Worm (Caenorhabditis elegans) whole organism, L1 larva: Measurements from ENCODE around the gene T20D3.6.

Source experiments
- Y116A8C.19 ChIP-seq: sonication (generic microtip); optimal IDR thresholded peaks from 2 replicates; lab custom pipeline; 2016; ENCODE audit warnings: missing compliant biosample characterization, missing genetic modification characterization, borderline replicate concordance
- ama-1 ChIP-seq: fragments of 150-350 bp; optimal IDR thresholded peaks from 2 replicates; lab custom pipeline; 2014
- blmp-1 ChIP-seq: fragments of 150-350 bp; optimal IDR thresholded peaks from 2 replicates; lab custom pipeline; 2014; ENCODE audit warnings: missing biosample characterization, missing genetic modification characterization
- ceh-8 ChIP-seq: fragments of 200-800 bp; sonication (Bioruptor generic); optimal IDR thresholded peaks from 2 replicates; lab custom pipeline; 2018; ENCODE audit warnings: mild to moderate bottlenecking, missing genetic modification characterization, moderate library complexity, missing compliant biosample characterization
- ceh-82 ChIP-seq, 3 experiments: fragments of 150-350 bp in 1 of 3; sonication (generic microtip) in 2 of 3; optimal IDR thresholded peaks; 2 replicates each; lab custom pipeline; 2014 to 2017; ENCODE audit warnings: missing biosample characterization in 3 of 3, missing genetic modification characterization in 3 of 3
- dpl-1 ChIP-seq, 3 experiments: fragments of 150-350 bp in 2 of 3; sonication (generic microtip) in 1 of 3; optimal IDR thresholded peaks; 2 replicates each; lab custom pipeline; 2014 to 2017; ENCODE audit warnings: missing biosample characterization in 3 of 3, missing genetic modification characterization in 3 of 3, missing genetic modification reagents in 3 of 3
- efl-1 ChIP-seq, 4 experiments: fragments of 150-350 bp; optimal IDR thresholded peaks in 3 of 4; peaks in 1 of 4; 1 replicate in 1 of 4; 2 replicates in 3 of 4; lab custom pipeline; 2014; ENCODE audit warnings: missing biosample characterization in 2 of 4, missing genetic modification characterization in 2 of 4, missing genetic modification reagents in 2 of 4
- egl-13 ChIP-seq: sonication (generic microtip); optimal IDR thresholded peaks from 2 replicates; lab custom pipeline; 2016; ENCODE audit warnings: missing genotype, missing genetic modification reagents, missing genetic modification characterization, missing compliant biosample characterization
- fkh-10 ChIP-seq: sonication (generic microtip); optimal IDR thresholded peaks from 2 replicates; lab custom pipeline; 2017; ENCODE audit warnings: missing biosample characterization, missing genetic modification reagents, missing genetic modification characterization
- hlh-4 ChIP-seq: sonication (generic microtip); optimal IDR thresholded peaks from 2 replicates; lab custom pipeline; 2016; ENCODE audit warnings: mild to moderate bottlenecking, missing genetic modification characterization, missing compliant biosample characterization
- hpl-2 ChIP-seq: fragments of 150-350 bp; optimal IDR thresholded peaks from 2 replicates; lab custom pipeline; 2014; ENCODE audit warnings: missing biosample characterization, missing genetic modification reagents, missing genetic modification characterization
- lin-14 ChIP-seq: fragments of 200-800 bp; sonication (Bioruptor generic); optimal IDR thresholded peaks from 2 replicates; lab custom pipeline; 2018; ENCODE audit warnings: mild to moderate bottlenecking, missing genetic modification characterization, moderate library complexity, missing compliant biosample characterization
- lin-15B ChIP-seq: fragments of 150-350 bp; sonication (generic microtip); optimal IDR thresholded peaks from 3 replicates; lab custom pipeline; 2014; ENCODE audit warnings: missing biosample characterization, missing genetic modification characterization
- lin-35 ChIP-seq, 2 experiments: fragments of 150-350 bp; optimal IDR thresholded peaks; 2 replicates each; lab custom pipeline; 2014; ENCODE audit warnings: missing biosample characterization in 2 of 2, missing genetic modification characterization in 2 of 2, missing genetic modification reagents in 2 of 2
- lir-3 ChIP-seq: sonication (generic microtip); optimal IDR thresholded peaks from 2 replicates; lab custom pipeline; 2016; ENCODE audit warnings: mild to moderate bottlenecking, missing genetic modification characterization, moderate library complexity, missing compliant biosample characterization; ENCODE audit not compliant: poor library complexity
- lsy-2 ChIP-seq, 2 experiments: fragments of 150-350 bp; optimal IDR thresholded peaks; 2 replicates each; lab custom pipeline; 2014; ENCODE audit warnings: missing biosample characterization in 2 of 2, missing genetic modification characterization in 2 of 2
- mab-9 ChIP-seq: fragments of 200-800 bp; sonication (Bioruptor generic); IDR thresholded peaks from 2 replicates; pipeline ENCODE4 v1.3.6; 2022; ENCODE audit warnings: missing genetic modification reagents, missing genetic modification characterization, missing compliant biosample characterization
- mdl-1 ChIP-seq, 2 experiments: fragments of 150-350 bp; optimal IDR thresholded peaks; 2 replicates each; lab custom pipeline; 2014 to 2017; ENCODE audit warnings: missing biosample characterization in 2 of 2, missing genetic modification characterization in 2 of 2, inconsistent platforms in 1 of 2
- nhr-19 ChIP-seq: fragments of 200-800 bp; sonication (Bioruptor generic); conservative IDR thresholded peaks from 2 replicates; pipeline ENCODE4 v1.3.6; 2022; ENCODE audit warnings: missing genetic modification characterization, missing compliant biosample characterization
- nhr-20 ChIP-seq: sonication (generic microtip); optimal IDR thresholded peaks from 2 replicates; lab custom pipeline; 2016; ENCODE audit warnings: mild to moderate bottlenecking, missing genetic modification characterization, missing compliant biosample characterization
- nhr-237 ChIP-seq: fragments of 150-350 bp; optimal IDR thresholded peaks from 2 replicates; lab custom pipeline; 2014; ENCODE audit warnings: missing biosample characterization, missing genetic modification characterization
- nhr-28 ChIP-seq: fragments of 150-350 bp; optimal IDR thresholded peaks from 2 replicates; lab custom pipeline; 2014; ENCODE audit warnings: missing biosample characterization, missing genetic modification characterization
- nhr-47 ChIP-seq: sonication (generic microtip); optimal IDR thresholded peaks from 2 replicates; lab custom pipeline; 2016; ENCODE audit warnings: mild to moderate bottlenecking, missing genetic modification characterization, moderate library complexity, missing compliant biosample characterization
- nhr-71 ChIP-seq: sonication (generic microtip); optimal IDR thresholded peaks from 2 replicates; lab custom pipeline; 2016; ENCODE audit warnings: mild to moderate bottlenecking, missing genetic modification characterization, moderate library complexity, missing compliant biosample characterization
- nhr-77 ChIP-seq: fragments of 150-350 bp; optimal IDR thresholded peaks from 2 replicates; lab custom pipeline; 2014; ENCODE audit warnings: missing biosample characterization, missing genetic modification characterization
- nhr-84 ChIP-seq: sonication (generic microtip); optimal IDR thresholded peaks from 2 replicates; lab custom pipeline; 2017; ENCODE audit warnings: missing biosample characterization, missing genetic modification characterization
- nhr-85 ChIP-seq: sonication (generic microtip); peaks from one replicate; lab custom pipeline; 2016; ENCODE audit warnings: missing genetic modification characterization, inconsistent platforms, missing compliant biosample characterization
- nhr-90 ChIP-seq: sonication (generic microtip); optimal IDR thresholded peaks from 2 replicates; lab custom pipeline; 2016; ENCODE audit warnings: mild to moderate bottlenecking, missing genetic modification characterization, missing compliant biosample characterization; ENCODE audit not compliant: poor library complexity
- pag-3 ChIP-seq: sonication (generic microtip); optimal IDR thresholded peaks from 2 replicates; lab custom pipeline; 2017; ENCODE audit warnings: missing genetic modification characterization, mild to moderate bottlenecking, missing compliant biosample characterization, antibody characterized with exemption, borderline replicate concordance; ENCODE audit not compliant: insufficient read depth
- skn-1 ChIP-seq: fragments of 150-350 bp; optimal IDR thresholded peaks from 2 replicates; lab custom pipeline; 2014; ENCODE audit warnings: missing biosample characterization, missing genetic modification characterization
- snu-23 ChIP-seq: sonication (generic microtip); optimal IDR thresholded peaks from 2 replicates; lab custom pipeline; 2016; ENCODE audit warnings: missing genetic modification characterization, missing compliant biosample characterization
- sup-37 ChIP-seq: fragments of 200-800 bp; sonication (Bioruptor generic); optimal IDR thresholded peaks from 2 replicates; lab custom pipeline; 2018; ENCODE audit warnings: mild to moderate bottlenecking, missing genetic modification characterization, missing compliant biosample characterization
- swsn-7 ChIP-seq: sonication (generic microtip); optimal IDR thresholded peaks from 2 replicates; lab custom pipeline; 2016; ENCODE audit warnings: missing genetic modification characterization, missing compliant biosample characterization
- tbx-2 ChIP-seq: sonication (generic microtip); optimal IDR thresholded peaks from 2 replicates; lab custom pipeline; 2016; ENCODE audit warnings: missing genetic modification characterization, missing compliant biosample characterization
- tlp-1 ChIP-seq: fragments of 150-350 bp; optimal IDR thresholded peaks from 2 replicates; lab custom pipeline; 2014; ENCODE audit warnings: missing biosample characterization, missing genetic modification characterization
- unc-98 ChIP-seq: fragments of 200-800 bp; sonication (Bioruptor generic); IDR thresholded peaks from 2 replicates; pipeline ENCODE4 v1.3.6; 2022; ENCODE audit warnings: missing genetic modification characterization, missing compliant biosample characterization
- xbp-1 ChIP-seq: sonication (generic microtip); optimal IDR thresholded peaks from 2 replicates; lab custom pipeline; 2016; ENCODE audit warnings: missing genetic modification characterization, missing compliant biosample characterization
- zip-4 ChIP-seq: fragments of 200-800 bp; sonication (Bioruptor generic); optimal IDR thresholded peaks from 2 replicates; lab custom pipeline; 2018; ENCODE audit warnings: mild to moderate bottlenecking, missing genetic modification characterization, moderate library complexity, missing compliant biosample characterization

T20D3.6 gene

DNA sequence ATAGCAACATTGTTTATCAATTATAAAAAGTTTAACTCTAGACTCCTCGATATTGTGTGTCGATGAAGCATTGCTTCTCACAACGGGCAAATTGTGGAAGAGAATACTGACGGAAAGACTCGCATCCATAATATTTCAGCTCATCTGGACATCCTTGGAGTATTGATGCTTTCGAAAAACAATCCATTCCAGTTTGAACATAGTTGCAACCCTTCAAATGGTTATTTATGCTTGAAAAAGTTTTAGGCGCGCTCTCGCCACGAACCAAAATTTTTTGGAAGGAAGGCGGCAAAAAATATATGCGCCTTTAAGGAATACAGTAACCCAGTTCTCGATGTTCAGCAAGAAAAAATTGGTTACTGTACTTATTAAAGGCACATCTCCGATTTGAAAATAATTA is 16.6 kb downstream of the T20D3.6 start (continued):
- TF ChIP-seq egl-13 (tag; lab: Kevin White, UChicago) (no peak), hpl-2 (GFP tag; lab: Kevin White, UChicago) (peak; percentile 8), lir-3 (tag; lab: Kevin White, UChicago) (no peak), lin-35 (GFP tag; optimal IDR thresholded peaks at IDR 0.05; lab: Kevin White, UChicago) (peak in 1 of 2 experiments; percentile 6), nhr-237 (tag; lab: Kevin White, UChicago) (no peak), nhr-90 (peak; percentile 0), hlh-4 (tag; lab: Kevin White, UChicago) (no peak), dpl-1 (GFP tag; optimal IDR thresholded peaks at IDR 0.05; lab: Kevin White, UChicago) (no peak), nhr-28 (tag; lab: Kevin White, UChicago) (no peak), nhr-20 (tag; lab: Kevin White, UChicago) (no peak), sup-37 (GFP tag; lab: Kevin White, UChicago) (no peak), lin-15B (tag; lab: Kevin White, UChicago) (no peak), nhr-71 (tag; lab: Kevin White, UChicago) (no peak), nhr-77 (tag; lab: Kevin White, UChicago) (no peak), pag-3 (tag; lab: Kevin White, UChicago) (no peak), nhr-84 (tag; lab: Kevin White, UChicago) (no peak), ceh-8 (no peak), tlp-1 (tag; lab: Kevin White, UChicago) (no peak)

DNA sequence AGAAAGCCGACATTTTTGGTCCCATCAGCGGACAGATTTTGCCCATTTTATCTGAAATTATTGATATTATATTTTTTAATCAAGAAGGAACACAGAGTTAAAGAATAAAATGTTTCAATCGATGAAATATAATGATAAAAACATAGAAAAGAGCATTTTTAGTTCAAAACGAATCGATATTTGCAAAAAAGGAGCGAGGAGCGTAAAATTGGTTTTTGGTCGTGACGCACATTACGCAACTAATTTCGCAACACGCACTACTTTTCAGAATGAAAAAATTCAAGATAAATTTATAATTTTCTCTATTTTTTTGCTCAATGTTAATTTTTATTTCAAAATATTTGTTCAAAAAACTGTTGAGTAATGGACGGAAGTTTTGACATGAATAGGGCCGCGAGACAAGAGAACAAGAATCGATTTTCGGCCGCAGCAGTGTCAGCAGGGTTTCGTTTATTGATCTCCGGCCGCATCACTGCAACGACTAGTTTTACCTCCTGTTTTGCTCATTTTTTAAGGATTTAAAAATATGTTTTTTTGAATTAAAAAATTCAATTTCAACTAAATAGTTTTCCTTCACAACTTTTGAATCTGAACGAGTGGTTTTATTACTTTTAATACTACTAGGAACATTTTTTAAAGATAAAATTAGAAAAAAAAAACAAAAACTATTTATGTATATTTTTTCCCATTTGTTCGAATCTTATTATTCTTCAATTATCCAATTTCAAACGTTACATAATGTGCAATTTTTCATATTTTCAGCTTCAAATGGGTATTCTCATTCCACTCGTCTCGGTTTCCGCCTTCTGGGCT is 17.9 kb downstream of the T20D3.6 start, which contains the start of the genes F49C12.12 and vha-17:
Gene F49C12.12 (minus strand): TSS at position 51 of the 813 bp plus-strand sequence.
Gene vha-17 (plus strand): TSS at position 763 of the 813 bp plus-strand sequence.
- TF ChIP-seq mab-9 (GFP tag; lab: Robert Waterston, UW) (no peak), zip-4 (GFP tag; lab: Kevin White, UChicago) (peak; percentile 45), Y116A8C.19 (tag; lab: Kevin White, UChicago) (no peak), skn-1 (tag; lab: Kevin White, UChicago) (peak; percentile 65), mdl-1 (tag; optimal IDR thresholded peaks at IDR 0.05; lab: Kevin White, UChicago) (no peak), lsy-2 (tag; optimal IDR thresholded peaks at IDR 0.05; lab: Kevin White, UChicago) (peak in 1 of 2 experiments; percentile 52), unc-98 (GFP tag; lab: Robert Waterston, UW) (no peak), nhr-71 (tag; lab: Kevin White, UChicago) (peak; percentile 32), nhr-47 (tag; lab: Kevin White, UChicago) (peak; percentile 31), swsn-7 (tag; lab: Kevin White, UChicago) (peak; percentile 16), nhr-237 (tag; lab: Kevin White, UChicago) (peak; percentile 13), efl-1 (optimal IDR thresholded peaks at IDR 0.05; lab: Kevin White, UChicago) (peak; percentile 10 to 42), efl-1 (GFP tag; optimal IDR thresholded peaks at IDR 0.05 in 1 of 2; lab: Kevin White, UChicago) (peak; percentile 27 to 34), snu-23 (GFP tag; lab: Kevin White, UChicago) (peak; percentile 68), xbp-1 (tag; lab: Kevin White, UChicago) (peak; percentile 33), nhr-85 (peak; percentile 70), lin-14 (GFP tag; lab: Kevin White, UChicago) (peak; percentile 75), nhr-19 (0 out of 2 replicates have a peak, but pooled peaks have one; percentile 6), lin-35 (GFP tag; optimal IDR thresholded peaks at IDR 0.05; lab: Kevin White, UChicago) (peak; percentile 8 to 47), ama-1 (no peak), blmp-1 (tag; lab: Kevin White, UChicago) (peak; percentile 26), tbx-2 (peak; percentile 16), nhr-20 (tag; lab: Kevin White, UChicago) (peak; percentile 25), fkh-10 (GFP tag; lab: Kevin White, UChicago) (no peak), ceh-82 (tag; optimal IDR thresholded peaks at IDR 0.05; lab: Kevin White, UChicago) (peak in 1 of 3 experiments; percentile 14), dpl-1 (GFP tag; optimal IDR thresholded peaks at IDR 0.05; lab: Kevin White, UChicago) (peak in 2 of 3 experiments; percentile 19 to 52)
- TF ChIP-seq, all 84 proteins: peak for 19
